Worm (Caenorhabditis elegans) whole organism, L2 larva: ENCODE data around the gene T07E3.4.

Source experiments
- C34F6.9 ChIP-seq: fragments of 150-350 bp; optimal IDR thresholded peaks from 2 replicates; lab custom pipeline; 2014; ENCODE audit warnings: missing biosample characterization, missing genetic modification characterization
- F13H6.1 ChIP-seq: sonication (generic microtip); optimal IDR thresholded peaks from 2 replicates; lab custom pipeline; 2016; ENCODE audit warnings: missing genetic modification characterization, missing compliant biosample characterization
- R02D3.7 ChIP-seq: fragments of 150-350 bp; optimal IDR thresholded peaks from 2 replicates; lab custom pipeline; 2014; ENCODE audit warnings: missing biosample characterization, missing genetic modification characterization
- Y55F3AM.14 ChIP-seq: fragments of 200-800 bp; sonication (Bioruptor generic); optimal IDR thresholded peaks from 2 replicates; lab custom pipeline; 2018; ENCODE audit warnings: mild to moderate bottlenecking, missing genetic modification characterization, missing compliant biosample characterization
- ama-1 ChIP-seq: fragments of 150-350 bp; optimal IDR thresholded peaks from 2 replicates; lab custom pipeline; 2018; ENCODE audit warnings: inconsistent platforms
- blmp-1 ChIP-seq: sonication (generic microtip); optimal IDR thresholded peaks from 2 replicates; lab custom pipeline; 2017; ENCODE audit warnings: missing genetic modification characterization, mild to moderate bottlenecking, missing compliant biosample characterization, antibody characterized with exemption, moderate library complexity; ENCODE audit not compliant: insufficient read depth
- ceh-16 ChIP-seq: fragments of 150-350 bp; optimal IDR thresholded peaks from 2 replicates; lab custom pipeline; 2014; ENCODE audit warnings: missing biosample characterization, missing genetic modification characterization
- ceh-82 ChIP-seq: fragments of 150-350 bp; optimal IDR thresholded peaks from 2 replicates; lab custom pipeline; 2014; ENCODE audit warnings: missing biosample characterization, missing genetic modification characterization
- crh-2 ChIP-seq: sonication (generic microtip); optimal IDR thresholded peaks from 2 replicates; lab custom pipeline; 2017; ENCODE audit warnings: missing biosample characterization, missing genetic modification characterization
- dmd-4 ChIP-seq: sonication (generic microtip); optimal IDR thresholded peaks from 2 replicates; lab custom pipeline; 2017; ENCODE audit warnings: missing biosample characterization, missing genetic modification characterization
- egl-27 ChIP-seq: sonication (generic microtip); optimal IDR thresholded peaks from 3 replicates; lab custom pipeline; 2017; ENCODE audit warnings: missing biosample characterization, missing genetic modification reagents, missing genetic modification characterization
- elt-1 ChIP-seq: fragments of 150-350 bp; optimal IDR thresholded peaks from 2 replicates; lab custom pipeline; 2014; ENCODE audit warnings: missing biosample characterization, missing genetic modification characterization
- elt-3 ChIP-seq: sonication (generic microtip); optimal IDR thresholded peaks from 2 replicates; lab custom pipeline; 2017; ENCODE audit warnings: missing biosample characterization, missing genetic modification characterization
- fos-1 ChIP-seq: fragments of 150-350 bp; optimal IDR thresholded peaks from 2 replicates; lab custom pipeline; 2014; ENCODE audit warnings: missing biosample characterization, missing genetic modification characterization
- gmeb-1 ChIP-seq: fragments of 150-350 bp; optimal IDR thresholded peaks from 2 replicates; lab custom pipeline; 2014; ENCODE audit warnings: missing biosample characterization, missing genetic modification characterization
- lin-11 ChIP-seq: fragments of 150-350 bp; sonication (generic microtip); optimal IDR thresholded peaks from 2 replicates; lab custom pipeline; 2014; ENCODE audit warnings: missing biosample characterization, missing genetic modification characterization, inconsistent platforms, mixed read lengths
- lin-13 ChIP-seq: fragments of 150-350 bp; optimal IDR thresholded peaks from 2 replicates; lab custom pipeline; 2014; ENCODE audit warnings: missing biosample characterization, missing genetic modification reagents, missing genetic modification characterization
- lin-39 ChIP-seq: fragments of 150-350 bp; optimal IDR thresholded peaks from 2 replicates; lab custom pipeline; 2014; ENCODE audit warnings: missing biosample characterization, missing genetic modification reagents, missing genetic modification characterization
- lsy-2 ChIP-seq, 2 experiments: fragments of 150-350 bp in 1 of 2; sonication (generic microtip) in 1 of 2; optimal IDR thresholded peaks; 2 replicates each; lab custom pipeline; 2014 to 2017; ENCODE audit warnings: missing biosample characterization in 2 of 2, missing genetic modification characterization in 2 of 2
- mab-5 ChIP-seq: fragments of 150-350 bp; optimal IDR thresholded peaks from 2 replicates; lab custom pipeline; 2014; ENCODE audit warnings: missing biosample characterization, missing genetic modification characterization
- mdl-1 ChIP-seq, 2 experiments: fragments of 150-350 bp in 1 of 2; sonication (generic microtip) in 1 of 2; optimal IDR thresholded peaks; 2 replicates each; lab custom pipeline; 2017; ENCODE audit warnings: missing biosample characterization in 2 of 2, missing genetic modification characterization in 2 of 2
- nhr-10 ChIP-seq: sonication (generic microtip); optimal IDR thresholded peaks from 2 replicates; lab custom pipeline; 2017; ENCODE audit warnings: missing biosample characterization, missing genetic modification characterization
- nhr-12 ChIP-seq: fragments of 150-350 bp; optimal IDR thresholded peaks from 2 replicates; lab custom pipeline; 2014; ENCODE audit warnings: missing biosample characterization, missing genetic modification characterization
- nhr-129 ChIP-seq: fragments of 150-350 bp; optimal IDR thresholded peaks from 2 replicates; lab custom pipeline; 2014; ENCODE audit warnings: missing biosample characterization, missing genetic modification characterization
- nhr-21 ChIP-seq: fragments of 150-350 bp; optimal IDR thresholded peaks from 2 replicates; lab custom pipeline; 2014; ENCODE audit warnings: missing biosample characterization, missing genetic modification characterization
- nhr-25 ChIP-seq: fragments of 150-350 bp; sonication (generic microtip); optimal IDR thresholded peaks from 3 replicates; lab custom pipeline; 2014; ENCODE audit warnings: missing biosample characterization, missing genetic modification characterization
- nhr-6 ChIP-seq: fragments of 150-350 bp; optimal IDR thresholded peaks from 2 replicates; lab custom pipeline; 2014; ENCODE audit warnings: missing biosample characterization, missing genetic modification characterization
- sem-4 ChIP-seq: fragments of 150-350 bp; optimal IDR thresholded peaks from 2 replicates; lab custom pipeline; 2014; ENCODE audit warnings: missing biosample characterization, missing genetic modification reagents, missing genetic modification characterization
- sma-3 ChIP-seq: sonication (generic microtip); optimal IDR thresholded peaks from 2 replicates; lab custom pipeline; 2016; ENCODE audit warnings: missing genetic modification reagents, missing genetic modification characterization, missing compliant biosample characterization
- sma-9 ChIP-seq, 2 experiments: fragments of 150-350 bp in 1 of 2; sonication (generic microtip) in 1 of 2; optimal IDR thresholded peaks; 2 replicates each; lab custom pipeline; 2014 to 2016; ENCODE audit warnings: missing genetic modification characterization in 2 of 2, mild to moderate bottlenecking in 1 of 2, missing biosample characterization in 1 of 2, missing compliant biosample characterization in 1 of 2, missing genetic modification reagents in 1 of 2, moderate library complexity in 1 of 2
- snpc-4 ChIP-seq: fragments of 150-350 bp; optimal IDR thresholded peaks from 2 replicates; lab custom pipeline; 2014; ENCODE audit warnings: missing biosample characterization, missing genetic modification characterization
- unc-39 ChIP-seq: fragments of 150-350 bp; optimal IDR thresholded peaks from 2 replicates; lab custom pipeline; 2014; ENCODE audit warnings: missing biosample characterization, missing genetic modification characterization
- unc-55 ChIP-seq: fragments of 150-350 bp; sonication (generic microtip); optimal IDR thresholded peaks from 3 replicates; lab custom pipeline; 2014; ENCODE audit warnings: missing biosample characterization, missing genetic modification reagents, missing genetic modification characterization
- unc-62 ChIP-seq: fragments of 150-350 bp; optimal IDR thresholded peaks from 2 replicates; lab custom pipeline; 2014; ENCODE audit warnings: missing biosample characterization, missing genetic modification reagents, missing genetic modification characterization
- ztf-11 ChIP-seq: sonication (generic microtip); optimal IDR thresholded peaks from 2 replicates; lab custom pipeline; 2017; ENCODE audit warnings: missing biosample characterization, missing genetic modification characterization
- ztf-4 ChIP-seq: fragments of 150-350 bp; optimal IDR thresholded peaks from 2 replicates; lab custom pipeline; 2014; ENCODE audit warnings: missing biosample characterization, missing genetic modification characterization

Gene T07E3.4

DNA sequence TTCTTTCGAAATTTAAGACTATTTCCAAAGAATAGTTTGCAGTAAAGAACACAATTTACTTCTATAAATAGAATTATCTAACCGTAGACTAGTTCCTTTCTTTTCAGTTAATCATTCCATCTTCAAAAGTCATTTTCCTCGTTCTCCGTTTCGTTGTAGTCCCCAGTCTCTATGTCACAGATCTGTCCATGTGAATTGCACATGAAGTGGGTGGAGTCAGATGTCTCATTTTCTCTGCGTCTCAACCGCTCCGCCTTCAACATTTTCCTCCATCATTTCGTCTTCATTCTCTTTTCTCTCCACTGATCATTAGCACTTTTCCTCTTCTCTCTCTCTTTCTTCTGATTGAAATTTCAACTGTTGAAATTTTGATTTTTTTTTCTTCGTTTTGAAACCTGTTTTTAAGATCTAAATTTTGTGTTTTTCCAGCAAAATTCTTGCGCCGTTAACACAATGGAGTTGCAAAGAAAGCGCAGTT lies at the start of gene T07E3.4:
Gene T07E3.4 (plus strand): TSS at position 428 of the 478 bp plus-strand sequence.
- TF ChIP-seq nhr-25 = peak; percentile 90
- peak; percentile 21 for TF ChIP-seq mab-5 (tag; lab: Kevin White, UChicago)
- peak; percentile 27 for TF ChIP-seq lin-39 (tag; lab: Kevin White, UChicago)
- TF ChIP-seq gmeb-1 (tag; lab: Kevin White, UChicago) = peak; percentile 68
- TF ChIP-seq C34F6.9 = peak; percentile 94
- TF ChIP-seq mdl-1 (tag; optimal IDR thresholded peaks at IDR 0.05; lab: Kevin White, UChicago) = no peak
- no peak for TF ChIP-seq unc-62 (GFP tag; lab: Kevin White, UChicago)
- TF ChIP-seq sma-3 (GFP tag; lab: Kevin White, UChicago) = peak; percentile 95
- TF ChIP-seq ama-1 (lab: Kevin White, UChicago) = peak; percentile 84
- peak; percentile 98 for TF ChIP-seq sma-9 (GFP tag; optimal IDR thresholded peaks at IDR 0.05; lab: Kevin White, UChicago)
- TF ChIP-seq sma-9 (tag; optimal IDR thresholded peaks at IDR 0.05; lab: Kevin White, UChicago) = no peak
- TF ChIP-seq F13H6.1 (tag; lab: Kevin White, UChicago) = peak; percentile 83
- peak; percentile 79 for TF ChIP-seq sem-4 (tag; lab: Kevin White, UChicago)
- no peak for TF ChIP-seq dmd-4
- peak; percentile 66 for TF ChIP-seq blmp-1 (tag; lab: Kevin White, UChicago)
- TF ChIP-seq nhr-6 (tag; lab: Kevin White, UChicago) = peak; percentile 87
- no peak for TF ChIP-seq snpc-4 (tag; lab: Kevin White, UChicago)
- peak; percentile 96 for TF ChIP-seq egl-27
- no peak for TF ChIP-seq nhr-10 (tag; lab: Kevin White, UChicago)
- TF ChIP-seq fos-1 = peak; percentile 58
- peak; percentile 90 for TF ChIP-seq nhr-21 (tag; lab: Kevin White, UChicago)
- peak; percentile 91 for TF ChIP-seq crh-2 (tag; lab: Kevin White, UChicago)
- TF ChIP-seq ztf-4 = peak; percentile 83
- TF ChIP-seq lin-11 (tag; lab: Kevin White, UChicago) = no peak
- TF ChIP-seq Y55F3AM.14 (GFP tag; lab: Kevin White, UChicago) = no peak
- peak; percentile 86 for TF ChIP-seq nhr-129 (tag; lab: Kevin White, UChicago)
- TF ChIP-seq ceh-82 (tag; lab: Kevin White, UChicago) = no peak
- TF ChIP-seq unc-55 = peak; percentile 61
- no peak for TF ChIP-seq unc-39 (tag; lab: Kevin White, UChicago)
- peak; percentile 40 to 86 for TF ChIP-seq lsy-2 (tag; optimal IDR thresholded peaks at IDR 0.05; lab: Kevin White, UChicago)
- peak; percentile 47 for TF ChIP-seq lin-13
- TF ChIP-seq R02D3.7 (tag; lab: Kevin White, UChicago) = no peak
- TF ChIP-seq, all 48 proteins: peak for 21

DNA sequence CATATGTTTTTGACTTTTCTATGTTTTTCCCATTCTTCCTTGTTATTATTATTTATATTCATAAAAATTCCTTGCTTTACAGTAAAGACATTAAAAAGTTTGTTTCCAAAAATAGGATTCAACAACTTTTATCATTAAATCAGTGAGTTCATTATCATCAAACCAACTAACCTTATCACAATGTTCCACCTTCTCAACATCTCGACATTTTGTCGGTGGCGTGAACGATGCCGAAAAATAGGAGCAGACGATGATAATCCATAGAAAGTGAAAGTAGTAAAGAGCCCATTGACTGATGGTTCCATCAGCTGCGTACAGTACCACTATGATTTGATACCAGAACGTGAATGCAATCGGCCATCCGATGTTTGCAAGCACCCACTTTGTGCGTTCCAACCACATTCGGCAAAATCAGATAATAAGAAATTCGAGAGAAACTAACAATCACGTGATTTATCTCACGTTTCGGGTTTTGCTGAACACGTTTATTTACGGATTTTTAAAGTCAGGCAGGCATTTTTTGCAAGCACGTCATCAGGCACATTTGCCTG lies 49.1 kb upstream of the T07E3.4 start, which contains the start of gene dhhc-5:
Gene dhhc-5 (minus strand): TSS at position 406 of the 551 bp plus-strand sequence.
- peak; percentile 21 for TF ChIP-seq fos-1
- peak; percentile 50 for TF ChIP-seq sma-9 (GFP tag; optimal IDR thresholded peaks at IDR 0.05; lab: Kevin White, UChicago)
- no peak for TF ChIP-seq sma-9 (tag; optimal IDR thresholded peaks at IDR 0.05; lab: Kevin White, UChicago)
- TF ChIP-seq snpc-4 (tag; lab: Kevin White, UChicago) = no peak

DNA sequence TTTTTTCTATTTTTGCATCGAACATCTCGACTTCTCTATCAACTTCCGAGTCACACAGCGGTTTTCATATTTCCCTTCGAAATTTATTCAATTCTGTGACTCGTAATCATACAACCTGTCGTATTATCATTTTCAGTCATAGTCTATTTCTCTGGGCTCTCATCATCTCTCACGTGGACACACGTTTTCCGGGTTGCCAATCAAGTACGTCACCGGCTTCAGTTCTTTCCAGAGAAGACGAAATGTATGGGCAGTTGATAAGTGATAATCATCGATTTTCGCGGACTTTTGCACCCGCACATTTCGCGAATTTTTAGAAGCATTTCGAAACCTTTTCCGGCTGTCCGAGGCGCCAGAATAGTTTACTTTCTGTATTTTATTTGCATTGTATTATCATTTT lies 47.6 kb upstream of the T07E3.4 start, which contains the start of gene srv-1:
Gene srv-1 (plus strand): TSS at position 131 of the 400 bp plus-strand sequence.
- no peak for TF ChIP-seq ceh-16
- no peak for TF ChIP-seq mdl-1 (tag; optimal IDR thresholded peaks at IDR 0.05; lab: Kevin White, UChicago)
- no peak for TF ChIP-seq unc-39 (tag; lab: Kevin White, UChicago)
- TF ChIP-seq ztf-4 = no peak
- peak; percentile 54 for TF ChIP-seq crh-2 (tag; lab: Kevin White, UChicago)
- no peak for TF ChIP-seq snpc-4 (tag; lab: Kevin White, UChicago)
- no peak for TF ChIP-seq elt-1 (tag; lab: Kevin White, UChicago)
- TF ChIP-seq ztf-11 (tag; lab: Kevin White, UChicago) = no peak
- peak; percentile 85 for TF ChIP-seq sma-9 (GFP tag; optimal IDR thresholded peaks at IDR 0.05; lab: Kevin White, UChicago)
- TF ChIP-seq sma-9 (tag; optimal IDR thresholded peaks at IDR 0.05; lab: Kevin White, UChicago) = no peak
- peak; percentile 83 for TF ChIP-seq fos-1
- no peak for TF ChIP-seq ceh-82 (tag; lab: Kevin White, UChicago)
- TF ChIP-seq F13H6.1 (tag; lab: Kevin White, UChicago) = peak; percentile 36
- no peak for TF ChIP-seq sma-3 (GFP tag; lab: Kevin White, UChicago)

DNA sequence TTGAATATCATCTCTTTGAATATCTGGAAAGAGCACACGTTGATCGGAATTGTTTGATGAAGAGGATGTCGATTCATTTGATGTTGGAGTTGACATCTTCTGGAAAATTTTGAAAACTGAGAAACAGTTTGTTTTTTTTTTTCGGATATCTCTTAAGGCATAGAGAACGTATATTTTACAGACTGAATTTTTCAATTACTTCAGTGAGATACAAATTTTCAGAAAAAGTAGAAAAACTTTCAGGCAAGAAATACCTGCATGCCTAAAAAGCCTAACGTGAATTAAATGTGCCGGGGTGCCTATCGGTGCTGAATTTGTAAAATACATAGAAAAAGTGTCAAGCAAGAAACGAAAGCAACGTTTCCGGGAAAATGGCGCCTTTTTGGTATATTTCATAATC lies 41.1 kb upstream of the T07E3.4 start, which contains the start of gene zak-1:
Gene zak-1 (minus strand): TSS at position 101 of the 400 bp plus-strand sequence.
- TF ChIP-seq R02D3.7 (tag; lab: Kevin White, UChicago) (no peak), snpc-4 (tag; lab: Kevin White, UChicago) (no peak), ceh-82 (tag; lab: Kevin White, UChicago) (no peak), nhr-12 (no peak), sem-4 (tag; lab: Kevin White, UChicago) (no peak), ztf-4 (no peak), lsy-2 (tag; optimal IDR thresholded peaks at IDR 0.05; lab: Kevin White, UChicago) (no peak), elt-3 (no peak), ama-1 (lab: Kevin White, UChicago) (no peak)
